Worm (Caenorhabditis elegans): ENCODE results near the gene srw-139.

- TF ChIP-seq R02D3.7 (tag; optimal IDR thresholded peaks at IDR 0.05) = no peak
- no peak for TF ChIP-seq snpc-4 (tag; optimal IDR thresholded peaks at IDR 0.05)
- TF ChIP-seq unc-39 (tag; optimal IDR thresholded peaks at IDR 0.05) = no peak
- no peak for TF ChIP-seq nhr-237 (tag; optimal IDR thresholded peaks at IDR 0.05)
- TF ChIP-seq ztf-4 (tag; optimal IDR thresholded peaks at IDR 0.05) = no peak
- TF ChIP-seq lin-13 (GFP tag; optimal IDR thresholded peaks at IDR 0.05) = no peak
- no peak for TF ChIP-seq elt-3 (tag; optimal IDR thresholded peaks at IDR 0.05)
Observed at ce11 chrV:3028205-3028604, 43.0 kb upstream of the srw-139 start, which contains the start of gene asp-7.
